Fruit fly (Drosophila melanogaster) Kc167 (cell line): ENCODE data around the gene CG14739.

Experiments used
- h ChIP-seq: fragments of >200 bp; optimal IDR thresholded peaks from 3 replicates; lab custom pipeline; 2018; ENCODE audit warnings: missing external identifiers
- insv ChIP-seq: fragments of >200 bp; optimal IDR thresholded peaks from 3 replicates; lab custom pipeline; 2018; ENCODE audit warnings: missing external identifiers
- psq ChIP-seq: fragments of >200 bp; optimal IDR thresholded peaks from 2 replicates; lab custom pipeline; 2017; ENCODE audit warnings: missing external identifiers
- ttk ChIP-seq: sonication (Bioruptor generic); optimal IDR thresholded peaks from 2 replicates; lab custom pipeline; 2017; ENCODE audit warnings: missing external identifiers

dm6 chr3R:12062844-12063243 lies 13.8 kb upstream of the CG14739 start, which contains the start of gene CG14740:
- no peak for TF ChIP-seq h (lab: Kevin White, UChicago)
- TF ChIP-seq psq (lab: Kevin White, UChicago): no peak
- TF ChIP-seq ttk: no peak
- no peak for TF ChIP-seq insv (lab: Kevin White, UChicago)
